Worm (Caenorhabditis elegans): ENCODE measurements around the gene vem-1.

Gene vem-1

ce11 chrX:8082703-8083102, 5.7 kb downstream of the vem-1 start:
- no peak for TF ChIP-seq hlh-8 (tag; optimal IDR thresholded peaks at IDR 0.05)
- TF ChIP-seq pag-3 (tag; optimal IDR thresholded peaks at IDR 0.05; ENCODE audit: borderline replicate concordance) = no peak
- no peak for TF ChIP-seq ceh-19 (GFP tag; optimal IDR thresholded peaks at IDR 0.05)
- TF ChIP-seq rnt-1 (tag; optimal IDR thresholded peaks at IDR 0.05) = no peak
- TF ChIP-seq syd-9 (tag; optimal IDR thresholded peaks at IDR 0.05) = no peak
- no peak for TF ChIP-seq tbx-2 (tag; optimal IDR thresholded peaks at IDR 0.05)
- TF ChIP-seq K02D7.2 (tag; optimal IDR thresholded peaks at IDR 0.05) = no peak
- no peak for TF ChIP-seq unc-42 (tag; optimal IDR thresholded peaks at IDR 0.05)
- no peak for TF ChIP-seq elt-4 (tag; optimal IDR thresholded peaks at IDR 0.05)
- TF ChIP-seq ceh-30 (tag; optimal IDR thresholded peaks at IDR 0.05) = no peak
- TF ChIP-seq dve-1 (tag; optimal IDR thresholded peaks at IDR 0.05) = no peak
- TF ChIP-seq ceh-14 (tag; optimal IDR thresholded peaks at IDR 0.05) = no peak
- no peak for TF ChIP-seq ceh-9 (tag; optimal IDR thresholded peaks at IDR 0.05)
- TF ChIP-seq C38D4.7 (GFP tag; optimal IDR thresholded peaks at IDR 0.05) = no peak
- no peak for TF ChIP-seq fkh-10 (GFP tag; optimal IDR thresholded peaks at IDR 0.05)
- TF ChIP-seq lin-11 (tag; optimal IDR thresholded peaks at IDR 0.05) = no peak
- no peak for TF ChIP-seq ceh-45 (GFP tag; IDR thresholded peaks at IDR 0.05)

ce11 chrX:8078899-8079298, 9.5 kb downstream of the vem-1 start:
- no peak for TF ChIP-seq pag-3 (tag; optimal IDR thresholded peaks at IDR 0.05; ENCODE audit: borderline replicate concordance)
- TF ChIP-seq unc-3 (GFP tag; conservative IDR thresholded peaks at IDR 0.05) = no peak
- no peak for TF ChIP-seq unc-3 (tag; optimal IDR thresholded peaks at IDR 0.05)
- no peak for TF ChIP-seq dve-1 (tag; optimal IDR thresholded peaks at IDR 0.05)
- TF ChIP-seq ceh-22 (tag; optimal IDR thresholded peaks at IDR 0.05) = no peak
- no peak for TF ChIP-seq lin-11 (tag; optimal IDR thresholded peaks at IDR 0.05)
- no peak for TF ChIP-seq rnt-1 (tag; optimal IDR thresholded peaks at IDR 0.05)
- no peak for TF ChIP-seq pha-4 (tag; optimal IDR thresholded peaks at IDR 0.05)
- no peak for TF ChIP-seq ceh-18 (tag; optimal IDR thresholded peaks at IDR 0.05)
- no peak for TF ChIP-seq ceh-2 (tag; optimal IDR thresholded peaks at IDR 0.05)

ce11 chrX:8078374-8078773, 10.0 kb downstream of the vem-1 start:
- no peak for TF ChIP-seq sox-4 (tag; optimal IDR thresholded peaks at IDR 0.05)
- TF ChIP-seq che-1 (tag; optimal IDR thresholded peaks at IDR 0.05) = no peak
- TF ChIP-seq F13H6.1 (tag; optimal IDR thresholded peaks at IDR 0.05) = no peak
- TF ChIP-seq ceh-30 (tag; optimal IDR thresholded peaks at IDR 0.05) = no peak
- TF ChIP-seq ztf-16 (tag; optimal IDR thresholded peaks at IDR 0.05) = no peak
- no peak for TF ChIP-seq elt-2 (tag; optimal IDR thresholded peaks at IDR 0.05)
- no peak for TF ChIP-seq ahr-1 (tag; optimal IDR thresholded peaks at IDR 0.05)
- TF ChIP-seq C08G9.2 (tag; optimal IDR thresholded peaks at IDR 0.05) = no peak
- no peak for TF ChIP-seq pha-2 (tag; optimal IDR thresholded peaks at IDR 0.05)
- TF ChIP-seq rnt-1 (tag; optimal IDR thresholded peaks at IDR 0.05) = no peak
- TF ChIP-seq ceh-31 (tag; optimal IDR thresholded peaks at IDR 0.05) = no peak
- TF ChIP-seq odd-2 (tag; optimal IDR thresholded peaks at IDR 0.05) = no peak
- no peak for TF ChIP-seq T23F11.4 (GFP tag; optimal IDR thresholded peaks at IDR 0.05)
- no peak for TF ChIP-seq unc-42 (tag; optimal IDR thresholded peaks at IDR 0.05)
- no peak for TF ChIP-seq pha-4 (tag; optimal IDR thresholded peaks at IDR 0.05)
- TF ChIP-seq ceh-6 (GFP tag; optimal IDR thresholded peaks at IDR 0.05) = no peak

ce11 chrX:8077748-8078147, 10.6 kb downstream of the vem-1 start, which contains the start of gene C46F2.1:
TSS of gene C46F2.1 (plus strand) at chrX:8078048.
- TF ChIP-seq nfya-1 (tag; optimal IDR thresholded peaks at IDR 0.05) (no peak), dmd-4 (tag; optimal IDR thresholded peaks at IDR 0.05; ENCODE audit: borderline replicate concordance) (no peak), ceh-6 (GFP tag; optimal IDR thresholded peaks at IDR 0.05) (no peak), unc-86 (tag; optimal IDR thresholded peaks at IDR 0.05) (no peak), fax-1 (tag; optimal IDR thresholded peaks at IDR 0.05) (no peak), F13H6.1 (tag; optimal IDR thresholded peaks at IDR 0.05) (no peak)
